Worm (Caenorhabditis elegans) whole organism, L4 larva: ENCODE data around the gene nas-14.

Experiments
- D1046.2 ChIP-seq: fragments of 200-800 bp; sonication (Bioruptor generic); IDR thresholded peaks from 2 replicates; pipeline ENCODE4 v1.3.6; 2022; ENCODE audit warnings: missing genetic modification characterization, missing compliant biosample characterization
- F44E2.7 ChIP-seq: fragments of 200-800 bp; sonication (Bioruptor generic); IDR thresholded peaks from 2 replicates; pipeline ENCODE4 v2.1.2; 2022; ENCODE audit warnings: missing genetic modification characterization, missing compliant biosample characterization
- Y5F2A.4 ChIP-seq: fragments of 200-800 bp; sonication (Bioruptor generic); optimal IDR thresholded peaks from 2 replicates; lab custom pipeline; 2018; ENCODE audit warnings: mild to moderate bottlenecking, missing genetic modification characterization, missing compliant biosample characterization
- aha-1 ChIP-seq: fragments of 150-350 bp; peaks from one replicate; lab custom pipeline; 2014; ENCODE audit warnings: missing biosample characterization, missing genetic modification characterization
- ceh-20 ChIP-seq: fragments of 200-800 bp; sonication (Bioruptor generic); IDR thresholded peaks from 2 replicates; pipeline ENCODE4 v1.3.6; 2022; ENCODE audit warnings: missing genetic modification reagents, missing genetic modification characterization, missing compliant biosample characterization
- ceh-32 ChIP-seq: sonication (generic microtip); optimal IDR thresholded peaks from 2 replicates; lab custom pipeline; 2016; ENCODE audit warnings: mild to moderate bottlenecking, missing genetic modification characterization, missing compliant biosample characterization; ENCODE audit not compliant: poor library complexity
- ces-1 ChIP-seq: fragments of 150-350 bp; sonication (generic microtip); optimal IDR thresholded peaks from 4 replicates; lab custom pipeline; 2014; ENCODE audit warnings: missing biosample characterization, missing genetic modification reagents, missing genetic modification characterization
- cey-2 ChIP-seq: sonication (generic microtip); optimal IDR thresholded peaks from 3 replicates; lab custom pipeline; 2017; ENCODE audit warnings: missing genetic modification characterization, mild to moderate bottlenecking, missing compliant biosample characterization, antibody characterized with exemption, borderline replicate concordance; ENCODE audit not compliant: insufficient read depth
- daf-16 ChIP-seq, 3 experiments: sonication (generic microtip); optimal IDR thresholded peaks; 2 replicates each; lab custom pipeline; 2016 to 2017; ENCODE audit warnings: missing genetic modification characterization in 3 of 3, missing genetic modification reagents in 3 of 3, mild to moderate bottlenecking in 2 of 3, missing compliant biosample characterization in 2 of 3, missing biosample characterization in 1 of 3, moderate library complexity in 1 of 3
- daf-8 ChIP-seq: fragments of 200-800 bp; sonication (Bioruptor generic); IDR thresholded peaks from 2 replicates; pipeline ENCODE4 v1.3.6; 2022; ENCODE audit warnings: missing genetic modification characterization, missing compliant biosample characterization
- dmd-9 ChIP-seq: fragments of 200-800 bp; sonication (Bioruptor generic); IDR thresholded peaks from 2 replicates; pipeline ENCODE4 v1.3.6; 2022; ENCODE audit warnings: missing genetic modification reagents, missing genetic modification characterization, missing compliant biosample characterization
- dpl-1 ChIP-seq: fragments of 150-350 bp; optimal IDR thresholded peaks from 2 replicates; lab custom pipeline; 2014; ENCODE audit warnings: missing biosample characterization, missing genetic modification reagents, missing genetic modification characterization
- gei-8 ChIP-seq: fragments of 200-800 bp; sonication (Bioruptor generic); optimal IDR thresholded peaks from 2 replicates; lab custom pipeline; 2018; ENCODE audit warnings: mild to moderate bottlenecking, missing genetic modification characterization, missing compliant biosample characterization
- hlh-11 ChIP-seq: fragments of 200-800 bp; sonication (Bioruptor generic); optimal IDR thresholded peaks from 2 replicates; lab custom pipeline; 2018; ENCODE audit warnings: mild to moderate bottlenecking, missing genetic modification characterization, missing compliant biosample characterization
- lim-7 ChIP-seq: fragments of 200-800 bp; sonication (Bioruptor generic); IDR thresholded peaks from 2 replicates; pipeline ENCODE4 v1.3.6; 2022; ENCODE audit warnings: missing genetic modification characterization, missing compliant biosample characterization
- lin-13 ChIP-seq: fragments of 150-350 bp; optimal IDR thresholded peaks from 2 replicates; lab custom pipeline; 2014; ENCODE audit warnings: missing biosample characterization, missing genetic modification reagents, missing genetic modification characterization
- madf-5 ChIP-seq, 2 experiments: fragments of 200-800 bp; sonication (Bioruptor generic); IDR thresholded peaks; 2 replicates each; pipeline ENCODE4 v1.3.6; 2022; ENCODE audit warnings: missing compliant biosample characterization in 2 of 2, missing genetic modification characterization in 2 of 2
- madf-9 ChIP-seq: fragments of 200-800 bp; sonication (Bioruptor generic); conservative IDR thresholded peaks from 2 replicates; pipeline ENCODE4 v1.3.6; 2022; ENCODE audit warnings: missing genetic modification reagents, missing genetic modification characterization, missing compliant biosample characterization
- mdt-29 ChIP-seq: fragments of 200-800 bp; sonication (Bioruptor generic); IDR thresholded peaks from 2 replicates; pipeline ENCODE4 v1.3.6; 2022; ENCODE audit warnings: missing genetic modification reagents, missing genetic modification characterization, missing compliant biosample characterization
- nhr-111 ChIP-seq: fragments of 200-800 bp; sonication (Bioruptor generic); optimal IDR thresholded peaks from 2 replicates; lab custom pipeline; 2018; ENCODE audit warnings: mild to moderate bottlenecking, missing genetic modification characterization, missing compliant biosample characterization
- nhr-237 ChIP-seq: sonication (generic microtip); optimal IDR thresholded peaks from 2 replicates; lab custom pipeline; 2017; ENCODE audit warnings: missing biosample characterization, missing genetic modification characterization
- nhr-25 ChIP-seq: sonication (generic microtip); optimal IDR thresholded peaks from 2 replicates; lab custom pipeline; 2017; ENCODE audit warnings: missing genetic modification characterization, mild to moderate bottlenecking, missing compliant biosample characterization, antibody characterized with exemption, moderate library complexity, borderline replicate concordance; ENCODE audit not compliant: insufficient read depth
- nhr-28 ChIP-seq: fragments of 150-350 bp; optimal IDR thresholded peaks from 2 replicates; lab custom pipeline; 2014; ENCODE audit warnings: missing biosample characterization, missing genetic modification characterization
- nhr-48 ChIP-seq: sonication (generic microtip); optimal IDR thresholded peaks from 2 replicates; lab custom pipeline; 2016; ENCODE audit warnings: mild to moderate bottlenecking, missing genetic modification characterization, missing compliant biosample characterization
- nhr-6 ChIP-seq: fragments of 150-350 bp; optimal IDR thresholded peaks from 2 replicates; lab custom pipeline; 2014; ENCODE audit warnings: missing biosample characterization, missing genetic modification characterization
- nhr-77 ChIP-seq: fragments of 150-350 bp; optimal IDR thresholded peaks from 2 replicates; lab custom pipeline; 2014; ENCODE audit warnings: missing biosample characterization, missing genetic modification characterization
- php-3 ChIP-seq: fragments of 200-800 bp; sonication (Bioruptor generic); IDR thresholded peaks from 2 replicates; pipeline ENCODE4 v1.3.6; 2022; ENCODE audit warnings: missing genetic modification reagents, missing genetic modification characterization, missing compliant biosample characterization
- saeg-2 ChIP-seq: fragments of 200-800 bp; sonication (Bioruptor generic); IDR thresholded peaks from 2 replicates; pipeline ENCODE4 v1.3.6; 2022; ENCODE audit warnings: missing genetic modification reagents, missing genetic modification characterization, missing compliant biosample characterization
- set-16 ChIP-seq: fragments of 200-800 bp; sonication (Bioruptor generic); IDR thresholded peaks from 2 replicates; pipeline ENCODE4 v1.3.6; 2022; ENCODE audit warnings: missing genetic modification reagents, missing genetic modification characterization, missing compliant biosample characterization
- tag-97 ChIP-seq: fragments of 200-800 bp; sonication (Bioruptor generic); IDR thresholded peaks from 2 replicates; pipeline ENCODE4 v1.3.6; 2022; ENCODE audit warnings: missing genetic modification characterization, missing compliant biosample characterization
- unc-130 ChIP-seq: sonication (generic microtip); optimal IDR thresholded peaks from 2 replicates; lab custom pipeline; 2016; ENCODE audit warnings: missing genetic modification reagents, missing genetic modification characterization, missing compliant biosample characterization
- unc-39 ChIP-seq: sonication (generic microtip); optimal IDR thresholded peaks from 2 replicates; lab custom pipeline; 2017; ENCODE audit warnings: missing biosample characterization, missing genetic modification characterization
- unc-62 ChIP-seq, 3 experiments: fragments of 150-350 bp in 1 of 3; sonication (generic microtip); optimal IDR thresholded peaks in 2 of 3; peaks in 1 of 3; 1 replicate in 1 of 3; 2 replicates in 2 of 3; lab custom pipeline; 2014 to 2017; ENCODE audit warnings: missing biosample characterization in 3 of 3, missing genetic modification characterization in 3 of 3, missing genetic modification reagents in 3 of 3, missing genotype in 1 of 3
- zag-1 ChIP-seq: fragments of 150-350 bp; optimal IDR thresholded peaks from 2 replicates; lab custom pipeline; 2014; ENCODE audit warnings: missing biosample characterization, missing genetic modification characterization
- zfp-2 ChIP-seq: sonication (generic microtip); optimal IDR thresholded peaks from 2 replicates; lab custom pipeline; 2016; ENCODE audit warnings: mild to moderate bottlenecking, missing genetic modification characterization, missing compliant biosample characterization
- zip-2 ChIP-seq: fragments of 150-350 bp; optimal IDR thresholded peaks from 2 replicates; lab custom pipeline; 2014; ENCODE audit warnings: missing biosample characterization, missing genetic modification characterization
- ztf-11 ChIP-seq: fragments of 150-350 bp; optimal IDR thresholded peaks from 2 replicates; lab custom pipeline; 2014; ENCODE audit warnings: missing biosample characterization, missing genetic modification characterization

nas-14 gene

ce11 chrIV:13167534-13167933 lies 2.8 kb upstream of the nas-14 start:
- TF ChIP-seq daf-16 (GFP tag; optimal IDR thresholded peaks at IDR 0.05; lab: Kevin White, UChicago) (no peak), daf-16 (tag; optimal IDR thresholded peaks at IDR 0.05; lab: Kevin White, UChicago) (no peak), hlh-11 (tag; lab: Kevin White, UChicago) (no peak), daf-8 (GFP tag; lab: Robert Waterston, UW) (no peak), mdt-29 (no peak), ceh-32 (no peak), aha-1 (peak; percentile 60), unc-62 (GFP tag; optimal IDR thresholded peaks at IDR 0.05 in 1 of 2; lab: Kevin White, UChicago) (peak in 1 of 2 experiments; percentile 10), unc-62 (tag; optimal IDR thresholded peaks at IDR 0.05; lab: Kevin White, UChicago) (no peak)

DNA sequence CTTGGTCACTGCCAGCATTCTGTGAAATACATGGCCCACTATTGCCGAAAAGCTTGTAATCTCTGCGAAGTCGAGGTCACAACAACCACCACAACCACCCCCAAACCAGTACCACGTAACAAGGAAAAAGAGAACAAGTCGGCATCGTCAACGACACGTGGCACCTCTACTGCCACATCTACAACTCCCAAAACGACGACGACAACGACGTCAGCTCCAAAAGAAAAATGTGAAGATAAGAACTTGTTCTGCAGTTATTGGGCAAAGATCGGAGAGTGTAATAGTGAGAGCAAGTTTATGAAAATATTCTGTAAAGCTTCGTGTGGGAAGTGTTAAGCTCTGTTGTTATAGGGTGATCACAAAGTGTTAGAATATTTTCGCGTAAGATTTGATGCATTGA lies 3.0 kb downstream of the nas-14 start:
- TF ChIP-seq unc-62 (GFP tag; optimal IDR thresholded peaks at IDR 0.05 in 1 of 2; lab: Kevin White, UChicago) (peak in 1 of 2 experiments; percentile 97), unc-62 (tag; optimal IDR thresholded peaks at IDR 0.05; lab: Kevin White, UChicago) (no peak), D1046.2 (GFP tag; lab: Robert Waterston, UW) (no peak)

ce11 chrIV:13179295-13179694 lies 9.0 kb downstream of the nas-14 start, which contains the start of gene lev-1:
Gene lev-1, minus strand, starts transcription at chrIV:13179395.
- TF ChIP-seq nhr-28 (tag; lab: Kevin White, UChicago): no peak
- TF ChIP-seq aha-1: peak; percentile 4
- no peak for TF ChIP-seq nhr-77 (tag; lab: Kevin White, UChicago)
- TF ChIP-seq nhr-237 (tag; lab: Kevin White, UChicago): no peak
- TF ChIP-seq saeg-2 (GFP tag; lab: Robert Waterston, UW): no peak
- no peak for TF ChIP-seq lim-7 (GFP tag; lab: Robert Waterston, UW)
- no peak for TF ChIP-seq zip-2
- TF ChIP-seq unc-62 (GFP tag; optimal IDR thresholded peaks at IDR 0.05 in 1 of 2; lab: Kevin White, UChicago): peak in 1 of 2 experiments; percentile 76
- no peak for TF ChIP-seq unc-62 (tag; optimal IDR thresholded peaks at IDR 0.05; lab: Kevin White, UChicago)
- no peak for TF ChIP-seq tag-97

- TF ChIP-seq set-16 (GFP tag; lab: Robert Waterston, UW) (no peak), F44E2.7 (GFP tag; lab: Robert Waterston, UW) (no peak), nhr-25 (no peak), ceh-20 (GFP tag; lab: Robert Waterston, UW) (no peak), unc-39 (tag; lab: Kevin White, UChicago) (no peak), nhr-111 (GFP tag; lab: Kevin White, UChicago) (no peak), zfp-2 (tag; lab: Kevin White, UChicago) (no peak), gei-8 (GFP tag; lab: Kevin White, UChicago) (no peak), php-3 (GFP tag; lab: Robert Waterston, UW) (no peak), nhr-6 (no peak), lin-13 (no peak), unc-62 (GFP tag; optimal IDR thresholded peaks at IDR 0.05 in 1 of 2; lab: Kevin White, UChicago) (no peak), unc-62 (tag; optimal IDR thresholded peaks at IDR 0.05; lab: Kevin White, UChicago) (no peak)
Observed at ce11 chrIV:13180723-13181122, 10.4 kb downstream of the nas-14 start, which contains the start of gene F58D2.3. Gene F58D2.3, minus strand, starts transcription at chrIV:13180823.

- TF ChIP-seq zag-1 (tag; lab: Kevin White, UChicago) (no peak), madf-9 (GFP tag; lab: Robert Waterston, UW) (no peak), Y5F2A.4 (no peak), unc-62 (GFP tag; optimal IDR thresholded peaks at IDR 0.05 in 1 of 2; lab: Kevin White, UChicago) (no peak), unc-62 (tag; optimal IDR thresholded peaks at IDR 0.05; lab: Kevin White, UChicago) (no peak)
Observed at ce11 chrIV:13188959-13189358, 18.6 kb downstream of the nas-14 start, which contains the start of gene F58D2.4. Gene F58D2.4, minus strand, starts transcription at chrIV:13189059.

DNA sequence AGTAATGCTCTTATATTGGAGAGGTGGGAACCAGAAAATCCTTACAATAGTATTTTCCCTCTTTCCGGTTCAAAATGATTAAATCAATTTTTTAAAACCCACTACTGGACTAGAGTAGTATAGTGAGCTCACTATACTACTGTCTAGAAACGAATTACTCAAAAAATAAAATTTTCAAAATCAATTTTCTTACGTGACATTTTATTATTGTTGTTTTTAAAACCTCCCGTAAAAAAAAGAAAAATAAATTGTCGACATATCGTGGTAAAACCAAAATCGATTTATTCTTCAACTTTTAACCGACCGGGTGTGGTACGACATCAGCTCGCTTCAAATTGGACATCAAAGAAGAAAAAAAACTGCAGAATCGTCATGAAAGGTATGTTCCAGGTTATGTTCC lies 19.1 kb downstream of the nas-14 start, which contains the start of gene F58D2.2:
F58D2.2 (plus strand) TSS at position 301 of the 400 bp plus-strand sequence.
- TF ChIP-seq ztf-11 (tag; lab: Kevin White, UChicago): no peak
- TF ChIP-seq nhr-48 (tag; lab: Kevin White, UChicago): no peak
- TF ChIP-seq unc-130 (GFP tag; lab: Kevin White, UChicago): no peak
- no peak for TF ChIP-seq ces-1 (GFP tag; lab: Kevin White, UChicago)
- no peak for TF ChIP-seq cey-2 (tag; lab: Kevin White, UChicago)
- TF ChIP-seq aha-1: no peak
- TF ChIP-seq dmd-9 (GFP tag; lab: Robert Waterston, UW): no peak
- TF ChIP-seq unc-62 (GFP tag; optimal IDR thresholded peaks at IDR 0.05 in 1 of 2; lab: Kevin White, UChicago): no peak
- TF ChIP-seq unc-62 (tag; optimal IDR thresholded peaks at IDR 0.05; lab: Kevin White, UChicago): no peak
- TF ChIP-seq madf-5 (GFP tag; IDR thresholded peaks at IDR 0.05; lab: Robert Waterston, UW): no peak
- TF ChIP-seq dpl-1: no peak
